Fruit fly (Drosophila melanogaster): ENCODE results near the gene CG15743.

DNA sequence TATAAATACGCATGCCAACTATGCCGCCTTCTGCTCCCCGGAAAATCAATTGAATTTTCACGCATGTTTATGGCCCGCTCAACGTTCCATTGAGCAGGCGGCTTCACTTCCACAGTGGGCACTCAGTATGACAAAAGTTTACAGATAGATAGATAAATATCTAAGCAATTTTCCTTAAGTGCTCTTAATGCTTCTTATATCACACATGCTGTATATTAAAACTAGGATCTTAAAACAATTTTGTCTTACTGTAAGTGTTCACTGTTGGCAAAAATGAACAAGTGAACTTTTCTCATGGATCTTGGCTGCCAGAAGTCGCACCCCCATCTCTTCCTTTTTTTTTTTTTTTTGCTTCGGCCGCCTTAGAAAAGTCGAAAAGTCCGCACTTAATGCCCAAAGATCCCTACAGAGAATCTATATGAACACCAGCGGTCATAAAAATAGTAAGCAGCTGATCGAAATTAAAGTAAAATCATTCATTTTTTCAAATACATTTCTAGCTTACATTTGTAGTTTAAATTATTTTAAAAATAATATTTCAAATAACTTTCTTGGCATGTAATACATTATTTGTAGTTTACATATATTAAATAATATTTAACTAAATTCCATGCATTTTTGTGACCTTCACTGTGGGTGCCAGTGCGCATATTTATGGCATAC lies 32.3 kb upstream of the CG15743 start:
- TF ChIP-seq CG6163 (GFP tag; IDR thresholded peaks at IDR 0.05) (0 out of 3 replicates have a peak, but pooled peaks have one; percentile 14), vri (GFP tag; optimal IDR thresholded peaks at IDR 0.05) (no peak), Met (GFP tag; optimal IDR thresholded peaks at IDR 0.05) (no peak), pdm3 (GFP tag; optimal IDR thresholded peaks at IDR 0.05) (peak; percentile 41), CG11762 (GFP tag; optimal IDR thresholded peaks at IDR 0.05; ENCODE audit: insufficient read depth) (no peak), CG31627 (GFP tag; optimal IDR thresholded peaks at IDR 0.05) (no peak), CG3032 (tag; optimal IDR thresholded peaks at IDR 0.05) (no peak), achi (GFP tag; optimal IDR thresholded peaks at IDR 0.05) (no peak), CG6854 (GFP tag; optimal IDR thresholded peaks at IDR 0.05) (no peak), Gug (GFP tag; IDR thresholded peaks at IDR 0.05) (0 out of 2 replicates have a peak, but pooled peaks have one; percentile 30)

Measured in whole organism, prepupa.